Fruit fly (Drosophila melanogaster) whole organism, pupa: ENCODE data around the gene CG32006.

Experiments
- CG10348 ChIP-seq: fragments of 200-800 bp; sonication (Bioruptor generic); IDR thresholded peaks from 2 replicates; pipeline ENCODE4 v1.3.6; 2022; ENCODE audit warnings: missing biosample characterization, missing genetic modification characterization
- CG12605 ChIP-seq: fragments of 200-800 bp; sonication (Bioruptor generic); IDR thresholded peaks from 2 replicates; pipeline ENCODE4 v1.3.6; 2022; ENCODE audit warnings: missing biosample characterization, missing genetic modification characterization
- CG13204 ChIP-seq: fragments of 200-800 bp; sonication (Bioruptor generic); optimal IDR thresholded peaks from 2 replicates; lab custom pipeline; 2018; ENCODE audit warnings: missing biosample characterization, mild to moderate bottlenecking, missing genetic modification characterization, moderate library complexity
- CG14655 ChIP-seq: fragments of 200-800 bp; sonication (Bioruptor generic); optimal IDR thresholded peaks from 3 replicates; lab custom pipeline; 2017; ENCODE audit warnings: mild to moderate bottlenecking, missing biosample characterization, missing genetic modification reagents, missing genetic modification characterization
- CG15710 ChIP-seq: fragments of 200-800 bp; sonication (Bioruptor generic); optimal IDR thresholded peaks from 2 replicates; lab custom pipeline; 2018; ENCODE audit warnings: missing biosample characterization, mild to moderate bottlenecking, missing genetic modification characterization, moderate library complexity
- CG17806 ChIP-seq: fragments of 200-800 bp; sonication (Bioruptor generic); optimal IDR thresholded peaks from 2 replicates; lab custom pipeline; 2018; ENCODE audit warnings: missing biosample characterization, mild to moderate bottlenecking, missing genetic modification characterization, moderate library complexity
- CG32121 ChIP-seq: fragments of 200-800 bp; sonication (Bioruptor generic); IDR thresholded peaks from 2 replicates; pipeline ENCODE4 v1.3.6; 2022; ENCODE audit warnings: missing biosample characterization, missing genetic modification characterization
- CG34367 ChIP-seq: fragments of 200-800 bp; sonication (Bioruptor generic); optimal IDR thresholded peaks from 2 replicates; lab custom pipeline; 2018; ENCODE audit warnings: missing biosample characterization, mild to moderate bottlenecking, missing genetic modification characterization
- CG4496 ChIP-seq: fragments of 200-800 bp; sonication (Bioruptor generic); IDR thresholded peaks from 3 replicates; pipeline ENCODE4 v1.3.6; 2022; ENCODE audit warnings: missing biosample characterization, missing genetic modification characterization
- CG8159 ChIP-seq: fragments of 200-800 bp; sonication (Bioruptor generic); optimal IDR thresholded peaks from 3 replicates; lab custom pipeline; 2018; ENCODE audit warnings: missing biosample characterization, mild to moderate bottlenecking, missing genetic modification characterization, moderate library complexity
- CG8301 ChIP-seq: fragments of 200-800 bp; sonication (Bioruptor generic); optimal IDR thresholded peaks from 2 replicates; lab custom pipeline; 2018; ENCODE audit warnings: missing biosample characterization, mild to moderate bottlenecking, missing genetic modification characterization
- CG9948 ChIP-seq: fragments of 200-800 bp; sonication (Bioruptor generic); optimal IDR thresholded peaks from 2 replicates; lab custom pipeline; 2018; ENCODE audit warnings: missing biosample characterization, mild to moderate bottlenecking, missing genetic modification characterization, moderate library complexity
- D1 ChIP-seq: fragments of 200-800 bp; sonication (Bioruptor generic); optimal IDR thresholded peaks from 2 replicates; lab custom pipeline; 2018; ENCODE audit warnings: missing biosample characterization, mild to moderate bottlenecking, missing genetic modification characterization, moderate library complexity
- EcR ChIP-seq: fragments of 200-800 bp; sonication (Bioruptor generic); optimal IDR thresholded peaks from 3 replicates; lab custom pipeline; 2019; ENCODE audit warnings: missing biosample characterization, missing genetic modification characterization, mild to moderate bottlenecking, moderate library complexity, missing genetic modification reagents
- Ets98B ChIP-seq: fragments of 200-800 bp; sonication (Bioruptor generic); IDR thresholded peaks from 2 replicates; pipeline ENCODE4 v1.3.6; 2022; ENCODE audit warnings: missing biosample characterization, missing genetic modification characterization
- Pif1A ChIP-seq: fragments of 200-800 bp; sonication (Bioruptor generic); optimal IDR thresholded peaks from 3 replicates; lab custom pipeline; 2016; ENCODE audit warnings: missing biosample characterization, missing genetic modification characterization
- Pif1B ChIP-seq: fragments of 200-800 bp; sonication (Bioruptor generic); optimal IDR thresholded peaks from 3 replicates; lab custom pipeline; 2016; ENCODE audit warnings: missing biosample characterization, missing genetic modification characterization
- Snoo ChIP-seq: fragments of 200-800 bp; sonication (Bioruptor generic); optimal IDR thresholded peaks from 3 replicates; lab custom pipeline; 2017; ENCODE audit warnings: missing biosample characterization, mild to moderate bottlenecking, missing genetic modification characterization, inconsistent platforms
- fd96Ca ChIP-seq: fragments of 200-800 bp; sonication (Bioruptor generic); IDR thresholded peaks from 3 replicates; pipeline ENCODE4 v1.3.6; 2022; ENCODE audit warnings: missing biosample characterization, missing genetic modification characterization
- gl ChIP-seq: fragments of 200-800 bp; sonication (Bioruptor generic); optimal IDR thresholded peaks from 2 replicates; lab custom pipeline; 2018; ENCODE audit warnings: missing biosample characterization, mild to moderate bottlenecking, missing genetic modification characterization

The CG32006 gene

dm6 chr4:183681-184080 is 33.1 kb downstream of the CG32006 start:
- TF ChIP-seq CG32121, result no peak
- no peak for TF ChIP-seq CG4496 (GFP tag; lab: Robert Waterston, UW)
- no peak for TF ChIP-seq CG34367 (tag; lab: Kevin White, UChicago)
- no peak for TF ChIP-seq Snoo
- TF ChIP-seq CG13204, result no peak
- TF ChIP-seq Ets98B (GFP tag; lab: Robert Waterston, UW), result no peak
- no peak for TF ChIP-seq D1 (tag; lab: Kevin White, UChicago)
- no peak for TF ChIP-seq CG8159 (tag; lab: Kevin White, UChicago)
- TF ChIP-seq Pif1B, result no peak
- TF ChIP-seq fd96Ca (GFP tag; lab: Robert Waterston, UW), result no peak
- TF ChIP-seq CG14655 (GFP tag; lab: Kevin White, UChicago), result no peak
- no peak for TF ChIP-seq CG9948 (tag; lab: Kevin White, UChicago)
- TF ChIP-seq, all 21 proteins: peak for 0

- TF ChIP-seq Pif1B (no peak), CG32121 (no peak), CG8159 (tag; lab: Kevin White, UChicago) (no peak), CG14655 (GFP tag; lab: Kevin White, UChicago) (no peak), Snoo (no peak), Ets98B (GFP tag; lab: Robert Waterston, UW) (no peak)
Measured at dm6 chr4:192540-192939, 42.0 kb downstream of the CG32006 start.

- no peak for TF ChIP-seq CG4496 (GFP tag; lab: Robert Waterston, UW)
- no peak for TF ChIP-seq Ets98B (GFP tag; lab: Robert Waterston, UW)
- TF ChIP-seq Pif1A, result no peak
- TF ChIP-seq fd96Ca (GFP tag; lab: Robert Waterston, UW), result no peak
- no peak for TF ChIP-seq CG8159 (tag; lab: Kevin White, UChicago)
- no peak for TF ChIP-seq CG10348
- no peak for TF ChIP-seq CG8301
- no peak for TF ChIP-seq CG12605 (GFP tag; lab: Robert Waterston, UW)
- no peak for TF ChIP-seq CG15710 (tag; lab: Kevin White, UChicago)
- no peak for TF ChIP-seq CG14655 (GFP tag; lab: Kevin White, UChicago)
- TF ChIP-seq D1 (tag; lab: Kevin White, UChicago), result no peak
- TF ChIP-seq CG32121, result no peak
- no peak for TF ChIP-seq CG13204
- no peak for TF ChIP-seq CG17806 (tag; lab: Kevin White, UChicago)
- TF ChIP-seq EcR (GFP tag; lab: Kevin White, UChicago), result no peak
- no peak for TF ChIP-seq gl
- no peak for TF ChIP-seq CG34367 (tag; lab: Kevin White, UChicago)
- TF ChIP-seq Snoo, result no peak
Measured at dm6 chr4:193386-194334, 43.1 kb downstream of the CG32006 start, which contains the start of gene Abcd1. TSS of gene Abcd1 (minus strand) at chr4:193829.
